Worm (Caenorhabditis elegans) whole organism, L4/young adult: ENCODE results near the gene lron-7.
A peak's percentile ranks its signal among the peaks of the same experiment; 100 is the strongest.

Experiments used
- W03F9.2 ChIP-seq: fragments of 150-350 bp; optimal IDR thresholded peaks from 2 replicates; lab custom pipeline; 2014; ENCODE audit warnings: missing biosample characterization, missing genetic modification characterization
- dao-5 ChIP-seq: sonication (generic microtip); optimal IDR thresholded peaks from 2 replicates; lab custom pipeline; 2016; ENCODE audit warnings: missing genotype, missing genetic modification characterization, moderate library complexity, missing compliant biosample characterization
- him-1 ChIP-seq: sonication (generic microtip); optimal IDR thresholded peaks from 2 replicates; lab custom pipeline; 2016; ENCODE audit warnings: missing genotype, missing genetic modification reagents, missing genetic modification characterization, missing compliant biosample characterization

The lron-7 gene

ce11 chrX:7281347-7281746 is 10.6 kb upstream of the lron-7 start:
- no peak for TF ChIP-seq him-1 (tag; lab: Kevin White, UChicago)

ce11 chrX:7283136-7283535 is 8.8 kb upstream of the lron-7 start:
- TF ChIP-seq him-1 (tag; lab: Kevin White, UChicago), result no peak
- TF ChIP-seq W03F9.2 (tag; lab: Kevin White, UChicago), result no peak
- TF ChIP-seq dao-5 (tag; lab: Kevin White, UChicago), result no peak

ce11 chrX:7284724-7285184 is 7.2 kb upstream of the lron-7 start:
- TF ChIP-seq him-1 (tag; lab: Kevin White, UChicago), result peak; percentile 86
- no peak for TF ChIP-seq dao-5 (tag; lab: Kevin White, UChicago)
- no peak for TF ChIP-seq W03F9.2 (tag; lab: Kevin White, UChicago)

ce11 chrX:7289565-7289964 is 2.4 kb upstream of the lron-7 start:
- TF ChIP-seq W03F9.2 (tag; lab: Kevin White, UChicago), result no peak
- TF ChIP-seq him-1 (tag; lab: Kevin White, UChicago), result no peak
- TF ChIP-seq dao-5 (tag; lab: Kevin White, UChicago), result no peak

ce11 chrX:7290859-7291628 is 888 bp upstream of the lron-7 start:
- TF ChIP-seq W03F9.2 (tag; lab: Kevin White, UChicago) (no peak), dao-5 (tag; lab: Kevin White, UChicago) (no peak), him-1 (tag; lab: Kevin White, UChicago) (no peak)

- TF ChIP-seq dao-5 (tag; lab: Kevin White, UChicago), result no peak
- TF ChIP-seq him-1 (tag; lab: Kevin White, UChicago), result no peak
- TF ChIP-seq W03F9.2 (tag; lab: Kevin White, UChicago), result no peak
Observed at ce11 chrX:7296310-7296709, 4.4 kb downstream of the lron-7 start.

- TF ChIP-seq W03F9.2 (tag; lab: Kevin White, UChicago) (no peak), him-1 (tag; lab: Kevin White, UChicago) (no peak), dao-5 (tag; lab: Kevin White, UChicago) (no peak)
Observed at ce11 chrX:7298652-7299051, 6.7 kb downstream of the lron-7 start, which contains the start of gene K03A1.4. TSS of gene K03A1.4 (minus strand) at chrX:7298752.

- TF ChIP-seq him-1 (tag; lab: Kevin White, UChicago) (no peak), dao-5 (tag; lab: Kevin White, UChicago) (no peak), W03F9.2 (tag; lab: Kevin White, UChicago) (no peak)
Observed at ce11 chrX:7303115-7303514, 11.2 kb downstream of the lron-7 start.

ce11 chrX:7305520-7306186 is 13.7 kb downstream of the lron-7 start, which contains the start of gene sur-5:
TSS of gene sur-5 (minus strand) at chrX:7305570.
- TF ChIP-seq dao-5 (tag; lab: Kevin White, UChicago), result no peak
- no peak for TF ChIP-seq W03F9.2 (tag; lab: Kevin White, UChicago)
- TF ChIP-seq him-1 (tag; lab: Kevin White, UChicago), result no peak

ce11 chrX:7306434-7306833 is 14.5 kb downstream of the lron-7 start:
- TF ChIP-seq him-1 (tag; lab: Kevin White, UChicago), result no peak
- TF ChIP-seq dao-5 (tag; lab: Kevin White, UChicago), result no peak
- no peak for TF ChIP-seq W03F9.2 (tag; lab: Kevin White, UChicago)

- no peak for TF ChIP-seq W03F9.2 (tag; lab: Kevin White, UChicago)
- no peak for TF ChIP-seq him-1 (tag; lab: Kevin White, UChicago)
- no peak for TF ChIP-seq dao-5 (tag; lab: Kevin White, UChicago)
Observed at ce11 chrX:7309775-7310174, 17.8 kb downstream of the lron-7 start, which contains the start of the genes his-38 and his-40. TSS of gene his-38 (minus strand) at chrX:7309875. TSS of gene his-40 (plus strand) at chrX:7310110.

ce11 chrX:7311870-7312269 is 19.9 kb downstream of the lron-7 start:
- TF ChIP-seq W03F9.2 (tag; lab: Kevin White, UChicago), result no peak
- TF ChIP-seq him-1 (tag; lab: Kevin White, UChicago), result no peak
- TF ChIP-seq dao-5 (tag; lab: Kevin White, UChicago), result no peak

- TF ChIP-seq W03F9.2 (tag; lab: Kevin White, UChicago), result no peak
- TF ChIP-seq him-1 (tag; lab: Kevin White, UChicago), result no peak
- TF ChIP-seq dao-5 (tag; lab: Kevin White, UChicago), result no peak
Observed at ce11 chrX:7313236-7313635, 21.3 kb downstream of the lron-7 start.
